Worm (Caenorhabditis elegans): Measurements from ENCODE around the gene ptr-5.

- TF ChIP-seq zag-1 (tag; optimal IDR thresholded peaks at IDR 0.05) (no peak), ztf-11 (tag; optimal IDR thresholded peaks at IDR 0.05) (no peak), ceh-9 (tag; optimal IDR thresholded peaks at IDR 0.05) (no peak), unc-62 (GFP tag; optimal IDR thresholded peaks at IDR 0.05) (no peak), nhr-11 (tag; optimal IDR thresholded peaks at IDR 0.05) (no peak), eor-1 (tag; optimal IDR thresholded peaks at IDR 0.05) (no peak), elt-3 (tag; optimal IDR thresholded peaks at IDR 0.05) (no peak)
Observed at ce11 chrX:17338944-17339343, 20.6 kb downstream of the ptr-5 start.

Data from whole organism, L3 larva.